Worm (Caenorhabditis elegans) whole organism, young adult: Measurements from ENCODE around the gene F47B10.4.

ENCODE experiments used
- C17E4.6 ChIP-seq: fragments of 200-800 bp; sonication (Bioruptor generic); IDR thresholded peaks from 2 replicates; pipeline ENCODE4 v1.3.6; 2022; ENCODE audit warnings: missing genetic modification reagents, missing genetic modification characterization, missing compliant biosample characterization
- F39B2.1 ChIP-seq: fragments of 200-800 bp; sonication (Bioruptor generic); IDR thresholded peaks from 2 replicates; pipeline ENCODE4 v1.3.6; 2022; ENCODE audit warnings: missing genetic modification reagents, missing genetic modification characterization, missing compliant biosample characterization
- F49E8.2 ChIP-seq: sonication (generic microtip); optimal IDR thresholded peaks from 3 replicates; lab custom pipeline; 2017; ENCODE audit warnings: missing genetic modification characterization, mild to moderate bottlenecking, missing compliant biosample characterization, antibody characterized with exemption, moderate library complexity; ENCODE audit not compliant: insufficient read depth
- F57C9.4 ChIP-seq: sonication (generic microtip); optimal IDR thresholded peaks from 2 replicates; lab custom pipeline; 2017; ENCODE audit warnings: mild to moderate bottlenecking, missing genetic modification characterization, missing compliant biosample characterization
- K12H6.12 ChIP-seq: fragments of 200-800 bp; sonication (Bioruptor generic); optimal IDR thresholded peaks from 2 replicates; lab custom pipeline; 2018; ENCODE audit warnings: mild to moderate bottlenecking, missing genetic modification characterization, missing compliant biosample characterization
- Y56A3A.18 ChIP-seq: fragments of 200-800 bp; sonication (Bioruptor generic); IDR thresholded peaks from 2 replicates; pipeline ENCODE4 v1.3.6; 2022; ENCODE audit warnings: missing genetic modification reagents, missing genetic modification characterization, missing compliant biosample characterization
- Y67H2A.10 ChIP-seq: fragments of 200-800 bp; sonication (Bioruptor generic); conservative IDR thresholded peaks from 2 replicates; pipeline ENCODE4 v1.3.6; 2022; ENCODE audit warnings: missing genetic modification reagents, missing genetic modification characterization, missing compliant biosample characterization
- attf-3 ChIP-seq: fragments of 200-800 bp; sonication (Bioruptor generic); conservative IDR thresholded peaks from 2 replicates; pipeline ENCODE4 v1.3.6; 2022; ENCODE audit warnings: missing genetic modification reagents, missing genetic modification characterization, missing compliant biosample characterization
- ceh-100 ChIP-seq: fragments of 200-800 bp; sonication (Bioruptor generic); IDR thresholded peaks from 2 replicates; pipeline ENCODE4 v1.3.6; 2022; ENCODE audit warnings: missing genetic modification reagents, missing genetic modification characterization, missing compliant biosample characterization
- ceh-27 ChIP-seq: fragments of 200-800 bp; sonication (Bioruptor generic); optimal IDR thresholded peaks from 2 replicates; lab custom pipeline; 2018; ENCODE audit warnings: mild to moderate bottlenecking, missing genetic modification characterization, moderate library complexity, missing compliant biosample characterization
- ceh-40 ChIP-seq: fragments of 200-800 bp; sonication (Bioruptor generic); IDR thresholded peaks from 2 replicates; pipeline ENCODE4 v1.3.6; 2022; ENCODE audit warnings: missing genetic modification characterization, missing compliant biosample characterization
- ceh-58 ChIP-seq: fragments of 200-800 bp; sonication (Bioruptor generic); IDR thresholded peaks from 2 replicates; pipeline ENCODE4 v1.3.6; 2022; ENCODE audit warnings: missing genetic modification characterization, missing compliant biosample characterization
- ceh-79 ChIP-seq: sonication (generic microtip); optimal IDR thresholded peaks from 2 replicates; lab custom pipeline; 2017; ENCODE audit warnings: mild to moderate bottlenecking, missing genetic modification characterization, missing compliant biosample characterization
- chd-7 ChIP-seq: sonication (generic microtip); optimal IDR thresholded peaks from 2 replicates; lab custom pipeline; 2016; ENCODE audit warnings: mild to moderate bottlenecking, missing genetic modification characterization, moderate library complexity, missing compliant biosample characterization
- dpl-1 ChIP-seq: fragments of 150-350 bp; optimal IDR thresholded peaks from 2 replicates; lab custom pipeline; 2014; ENCODE audit warnings: missing biosample characterization, missing genetic modification reagents, missing genetic modification characterization
- fkh-3 ChIP-seq: sonication (generic microtip); optimal IDR thresholded peaks from 2 replicates; lab custom pipeline; 2016; ENCODE audit warnings: mild to moderate bottlenecking, missing genetic modification characterization, missing compliant biosample characterization
- hmg-1.2 ChIP-seq: fragments of 200-800 bp; sonication (Bioruptor generic); IDR thresholded peaks from 2 replicates; pipeline ENCODE4 v1.3.6; 2022; ENCODE audit warnings: missing genetic modification reagents, missing genetic modification characterization, missing compliant biosample characterization
- hsf-1 ChIP-seq: fragments of 200-800 bp; sonication (Bioruptor generic); IDR thresholded peaks from 2 replicates; pipeline ENCODE4 v1.3.6; 2022; ENCODE audit warnings: missing genetic modification reagents, missing genetic modification characterization, missing compliant biosample characterization
- lag-1 ChIP-seq: fragments of 200-800 bp; sonication (Bioruptor generic); IDR thresholded peaks from 2 replicates; pipeline ENCODE4 v1.3.6; 2022; ENCODE audit warnings: missing genetic modification reagents, missing genetic modification characterization, missing compliant biosample characterization
- lin-35 ChIP-seq, 3 experiments: fragments of 150-350 bp in 2 of 3; sonication (generic microtip) in 1 of 3; optimal IDR thresholded peaks; 2 replicates each; lab custom pipeline; 2014 to 2018; ENCODE audit warnings: missing biosample characterization in 3 of 3, missing genetic modification characterization in 3 of 3, missing genetic modification reagents in 3 of 3
- lin-54 ChIP-seq: fragments of 200-800 bp; sonication (Bioruptor generic); optimal IDR thresholded peaks from 2 replicates; lab custom pipeline; 2018; ENCODE audit warnings: mild to moderate bottlenecking, missing genetic modification characterization, missing compliant biosample characterization
- madf-10 ChIP-seq: sonication (generic microtip); optimal IDR thresholded peaks from 2 replicates; lab custom pipeline; 2016; ENCODE audit warnings: mild to moderate bottlenecking, missing genetic modification characterization, missing compliant biosample characterization
- mcd-1 ChIP-seq: fragments of 200-800 bp; sonication (Bioruptor generic); IDR thresholded peaks from 2 replicates; pipeline ENCODE4 v1.3.6; 2022; ENCODE audit warnings: missing genetic modification reagents, missing genetic modification characterization, missing compliant biosample characterization
- nfya-1 ChIP-seq: sonication (generic microtip); optimal IDR thresholded peaks from 2 replicates; lab custom pipeline; 2017; ENCODE audit warnings: antibody characterized with exemption, missing compliant biosample characterization, missing genetic modification characterization, borderline replicate concordance; ENCODE audit not compliant: insufficient read depth
- nhr-80 ChIP-seq: sonication (generic microtip); optimal IDR thresholded peaks from 2 replicates; lab custom pipeline; 2016; ENCODE audit warnings: missing genetic modification characterization, missing compliant biosample characterization
- nhr-90 ChIP-seq: sonication (generic microtip); optimal IDR thresholded peaks from 2 replicates; lab custom pipeline; 2016; ENCODE audit warnings: missing genotype, mild to moderate bottlenecking, missing genetic modification characterization, missing compliant biosample characterization
- pha-4 ChIP-seq: fragments of 150-350 bp; sonication (generic microtip); optimal IDR thresholded peaks from 2 replicates; lab custom pipeline; 2014; ENCODE audit warnings: missing biosample characterization, missing genetic modification reagents, missing genetic modification characterization
- rcor-1 ChIP-seq: fragments of 200-800 bp; sonication (Bioruptor generic); IDR thresholded peaks from 2 replicates; pipeline ENCODE4 v1.3.6; 2022; ENCODE audit warnings: missing genetic modification reagents, missing genetic modification characterization, missing compliant biosample characterization
- repo-1 ChIP-seq: sonication (generic microtip); optimal IDR thresholded peaks from 2 replicates; lab custom pipeline; 2017; ENCODE audit warnings: mild to moderate bottlenecking, missing genetic modification characterization, missing compliant biosample characterization
- sdz-38 ChIP-seq: sonication (generic microtip); optimal IDR thresholded peaks from 2 replicates; lab custom pipeline; 2016; ENCODE audit warnings: missing genotype, missing genetic modification characterization, missing compliant biosample characterization
- snpc-1.3 ChIP-seq: sonication (generic microtip); optimal IDR thresholded peaks from 2 replicates; lab custom pipeline; 2017; ENCODE audit warnings: missing genetic modification characterization, mild to moderate bottlenecking, missing compliant biosample characterization, antibody characterized with exemption, moderate library complexity, missing genotype, missing genetic modification reagents; ENCODE audit not compliant: insufficient read depth
- xnd-1 ChIP-seq: sonication (generic microtip); optimal IDR thresholded peaks from 2 replicates; lab custom pipeline; 2016; ENCODE audit warnings: missing genotype, missing genetic modification reagents, missing genetic modification characterization, missing compliant biosample characterization
- zim-3 ChIP-seq: sonication (generic microtip); optimal IDR thresholded peaks from 2 replicates; lab custom pipeline; 2017; ENCODE audit warnings: mild to moderate bottlenecking, missing genetic modification characterization, moderate library complexity, missing compliant biosample characterization
- ztf-26 ChIP-seq: sonication (generic microtip); optimal IDR thresholded peaks from 2 replicates; lab custom pipeline; 2017; ENCODE audit warnings: missing genetic modification characterization, missing compliant biosample characterization
- ztf-28 ChIP-seq: fragments of 200-800 bp; sonication (Bioruptor generic); IDR thresholded peaks from 2 replicates; pipeline ENCODE4 v1.3.6; 2022; ENCODE audit warnings: missing genetic modification reagents, missing genetic modification characterization, missing compliant biosample characterization
- ztf-3 ChIP-seq: fragments of 200-800 bp; sonication (Bioruptor generic); optimal IDR thresholded peaks from 2 replicates; lab custom pipeline; 2018; ENCODE audit warnings: mild to moderate bottlenecking, missing genetic modification characterization, missing compliant biosample characterization

F47B10.4 gene

ce11 chrX:10928948-10929563, 38.0 kb downstream of the F47B10.4 start, which contains the start of gene dgn-1:
Gene dgn-1, minus strand, starts transcription at chrX:10928998.
- no peak for TF ChIP-seq ceh-40 (GFP tag; lab: Robert Waterston, UW)
- TF ChIP-seq nhr-80 (tag; lab: Kevin White, UChicago): peak; percentile 56

ce11 chrX:10932087-10932486, 41.0 kb downstream of the F47B10.4 start:
- no peak for TF ChIP-seq K12H6.12 (tag; lab: Kevin White, UChicago)
- TF ChIP-seq ceh-79 (tag; lab: Kevin White, UChicago): no peak

- TF ChIP-seq lin-54 (GFP tag; lab: Kevin White, UChicago) (no peak), ceh-100 (GFP tag; lab: Robert Waterston, UW) (no peak), pha-4 (no peak), sdz-38 (no peak), madf-10 (no peak), rcor-1 (no peak), C17E4.6 (GFP tag; lab: Robert Waterston, UW) (no peak), hmg-1.2 (GFP tag; lab: Robert Waterston, UW) (no peak), lin-35 (GFP tag; optimal IDR thresholded peaks at IDR 0.05; lab: Kevin White, UChicago) (no peak), xnd-1 (tag; lab: Kevin White, UChicago) (no peak), mcd-1 (GFP tag; lab: Robert Waterston, UW) (no peak), F49E8.2 (tag; lab: Kevin White, UChicago) (no peak), nfya-1 (tag; lab: Kevin White, UChicago) (no peak), ceh-27 (no peak), chd-7 (tag; lab: Kevin White, UChicago) (no peak), K12H6.12 (tag; lab: Kevin White, UChicago) (no peak), dpl-1 (no peak)
These were observed 42.4 kb downstream of the F47B10.4 start for ce11 chrX:10933308-10934014.

- TF ChIP-seq Y56A3A.18 (no peak), ztf-26 (tag; lab: Kevin White, UChicago) (no peak), ztf-3 (no peak), Y67H2A.10 (GFP tag; lab: Robert Waterston, UW) (no peak), lag-1 (no peak), F57C9.4 (tag; lab: Kevin White, UChicago) (no peak), zim-3 (tag; lab: Kevin White, UChicago) (no peak), F39B2.1 (no peak), ceh-58 (no peak), nhr-90 (tag; lab: Kevin White, UChicago) (no peak), repo-1 (tag; lab: Kevin White, UChicago) (no peak), ztf-28 (GFP tag; lab: Robert Waterston, UW) (no peak), attf-3 (no peak), ceh-27 (no peak), hsf-1 (GFP tag; lab: Robert Waterston, UW) (no peak), fkh-3 (tag; lab: Kevin White, UChicago) (no peak), snpc-1.3 (tag; lab: Kevin White, UChicago) (no peak)
These were observed 50.2 kb downstream of the F47B10.4 start, which contains the start of gene pho-7 for ce11 chrX:10941255-10941654. Gene pho-7, minus strand, starts transcription at chrX:10941355.
